Worm (Caenorhabditis elegans): Measurements from ENCODE around the gene F07H5.10.

DNA sequence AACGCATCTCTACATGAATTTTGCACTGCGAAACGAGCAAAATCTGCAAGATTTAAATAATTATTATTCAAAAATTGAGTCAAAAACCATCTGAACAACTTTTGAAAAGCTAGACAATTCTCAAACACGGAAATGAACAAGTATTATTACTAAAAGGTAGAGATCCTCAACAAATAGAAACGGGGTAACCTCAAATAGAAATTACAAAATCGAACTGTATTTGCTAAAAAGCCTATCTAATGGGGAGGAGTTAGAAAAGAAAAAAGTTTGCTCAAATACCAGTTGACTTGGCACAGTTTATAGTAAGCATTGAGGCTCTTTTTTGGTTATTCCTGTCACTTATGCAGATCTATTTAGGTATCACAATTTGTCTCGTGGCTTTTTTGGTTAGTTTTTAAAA lies 17.4 kb upstream of the F07H5.10 start, which contains the start of gene nas-25:
- TF ChIP-seq fos-1 (tag; optimal IDR thresholded peaks at IDR 0.05) (no peak), nhr-48 (tag; optimal IDR thresholded peaks at IDR 0.05) (no peak), T26A8.4 (GFP tag; IDR thresholded peaks at IDR 0.05) (no peak), snpc-4 (tag; optimal IDR thresholded peaks at IDR 0.05) (no peak), nhr-76 (tag; optimal IDR thresholded peaks at IDR 0.05) (no peak), ztf-11 (tag; optimal IDR thresholded peaks at IDR 0.05) (no peak), fkh-10 (GFP tag; optimal IDR thresholded peaks at IDR 0.05) (no peak), ceh-82 (tag; optimal IDR thresholded peaks at IDR 0.05) (no peak), egl-43 (GFP tag; IDR thresholded peaks at IDR 0.05) (no peak), nhr-11 (tag; optimal IDR thresholded peaks at IDR 0.05) (no peak)
